Fruit fly (Drosophila melanogaster) whole organism, prepupa: ENCODE results near the gene CG34355.

Experiments used
- CG10631 ChIP-seq: fragments of 200-800 bp; sonication (Bioruptor generic); optimal IDR thresholded peaks from 2 replicates; lab custom pipeline; 2016; ENCODE audit warnings: missing biosample characterization, missing genetic modification characterization
- CG11294 ChIP-seq: fragments of 200-800 bp; sonication (Bioruptor generic); IDR thresholded peaks from 2 replicates; pipeline ENCODE4 v1.3.6; 2022; ENCODE audit warnings: missing biosample characterization, missing genetic modification characterization
- CG11762 ChIP-seq: fragments of 200-800 bp; sonication (Bioruptor generic); optimal IDR thresholded peaks from 3 replicates; lab custom pipeline; 2016; ENCODE audit warnings: missing biosample characterization, missing genetic modification characterization; ENCODE audit not compliant: insufficient read depth
- CG11902 ChIP-seq: fragments of 200-800 bp; sonication (Bioruptor generic); optimal IDR thresholded peaks from 3 replicates; lab custom pipeline; 2016; ENCODE audit warnings: missing biosample characterization, missing genetic modification characterization
- CG15336 ChIP-seq: fragments of 200-800 bp; sonication (Bioruptor generic); IDR thresholded peaks from 2 replicates; pipeline ENCODE4 v1.3.6; 2022; ENCODE audit warnings: missing biosample characterization, missing genetic modification characterization
- CG1621 ChIP-seq: fragments of 200-800 bp; sonication (Bioruptor generic); optimal IDR thresholded peaks from 3 replicates; lab custom pipeline; 2018; ENCODE audit warnings: missing biosample characterization, mild to moderate bottlenecking, missing genetic modification characterization
- CG3032 ChIP-seq: fragments of 200-800 bp; optimal IDR thresholded peaks from 2 replicates; lab custom pipeline; 2019; ENCODE audit warnings: missing biosample characterization, mild to moderate bottlenecking, missing genetic modification characterization, moderate library complexity
- CG31627 ChIP-seq: fragments of 200-800 bp; sonication (Bioruptor generic); optimal IDR thresholded peaks from 3 replicates; lab custom pipeline; 2016; ENCODE audit warnings: missing biosample characterization, missing genetic modification characterization
- CG34406 ChIP-seq: fragments of 200-800 bp; sonication (Bioruptor generic); optimal IDR thresholded peaks from 3 replicates; lab custom pipeline; 2016; ENCODE audit warnings: missing biosample characterization, missing genetic modification characterization
- CG3919 ChIP-seq: fragments of 200-800 bp; sonication (Bioruptor generic); optimal IDR thresholded peaks from 3 replicates; lab custom pipeline; 2016; ENCODE audit warnings: missing biosample characterization, missing genetic modification characterization
- CG6163 ChIP-seq: fragments of 200-800 bp; sonication (Bioruptor generic); IDR thresholded peaks from 3 replicates; pipeline ENCODE4 v1.3.6; 2022; ENCODE audit warnings: missing biosample characterization, missing genetic modification characterization
- CG6792 ChIP-seq: fragments of 200-800 bp; sonication (Bioruptor generic); optimal IDR thresholded peaks from 3 replicates; lab custom pipeline; 2016; ENCODE audit warnings: missing biosample characterization, missing genetic modification characterization
- CG6808 ChIP-seq: fragments of 200-800 bp; sonication (Bioruptor generic); optimal IDR thresholded peaks from 3 replicates; lab custom pipeline; 2017; ENCODE audit warnings: missing biosample characterization, missing genetic modification characterization, mild to moderate bottlenecking, moderate library complexity, missing genetic modification reagents
- CG6854 ChIP-seq: fragments of 200-800 bp; sonication (Bioruptor generic); optimal IDR thresholded peaks from 2 replicates; lab custom pipeline; 2017; ENCODE audit warnings: missing biosample characterization, mild to moderate bottlenecking, missing genetic modification characterization
- CG7368 ChIP-seq: fragments of 200-800 bp; sonication (Bioruptor generic); optimal IDR thresholded peaks from 3 replicates; lab custom pipeline; 2016; ENCODE audit warnings: missing biosample characterization, missing genetic modification characterization
- CG8119 ChIP-seq: fragments of 200-800 bp; sonication (Bioruptor generic); IDR thresholded peaks from 3 replicates; pipeline ENCODE4 v1.3.6; 2022; ENCODE audit warnings: missing biosample characterization, missing genetic modification characterization
- CG8319 ChIP-seq: fragments of 200-800 bp; sonication (Bioruptor generic); optimal IDR thresholded peaks from 3 replicates; lab custom pipeline; 2016; ENCODE audit warnings: missing biosample characterization, missing genetic modification characterization
- CG8632 ChIP-seq: fragments of 200-800 bp; sonication (Bioruptor generic); optimal IDR thresholded peaks from 3 replicates; lab custom pipeline; 2016; ENCODE audit warnings: missing biosample characterization, missing genetic modification characterization
- CG9139 ChIP-seq: fragments of 200-800 bp; sonication (Bioruptor generic); optimal IDR thresholded peaks from 3 replicates; lab custom pipeline; 2017; ENCODE audit warnings: missing biosample characterization, mild to moderate bottlenecking, missing genetic modification characterization
- Eip75B ChIP-seq: fragments of 200-800 bp; sonication (Bioruptor generic); optimal IDR thresholded peaks from 3 replicates; lab custom pipeline; 2016; ENCODE audit warnings: missing biosample characterization, missing genetic modification characterization
- Eip78C ChIP-seq: fragments of 200-800 bp; sonication (Bioruptor generic); peaks from one replicate; lab custom pipeline; 2016; ENCODE audit warnings: missing biosample characterization, missing genetic modification characterization
- Ets21C ChIP-seq: fragments of 200-800 bp; sonication (Bioruptor generic); optimal IDR thresholded peaks from 3 replicates; lab custom pipeline; 2016; ENCODE audit warnings: missing biosample characterization, missing genetic modification characterization
- Gug ChIP-seq: fragments of 200-800 bp; sonication (Bioruptor generic); IDR thresholded peaks from 2 replicates; pipeline ENCODE4 v1.3.6; 2022; ENCODE audit warnings: missing biosample characterization, missing genetic modification characterization
- Hr38 ChIP-seq: sonication (Bioruptor generic); optimal IDR thresholded peaks from 2 replicates; lab custom pipeline; 2016; ENCODE audit warnings: missing biosample characterization, missing genetic modification characterization
- Hr39 ChIP-seq: fragments of 200-800 bp; sonication (Bioruptor generic); optimal IDR thresholded peaks from 2 replicates; lab custom pipeline; 2016; ENCODE audit warnings: missing biosample characterization, missing genetic modification characterization
- Sox102F ChIP-seq: fragments of 200-800 bp; sonication (Bioruptor generic); optimal IDR thresholded peaks from 2 replicates; lab custom pipeline; 2016; ENCODE audit warnings: missing biosample characterization, mild to moderate bottlenecking, missing genetic modification characterization
- Sox14 ChIP-seq: fragments of 200-800 bp; sonication (Bioruptor generic); optimal IDR thresholded peaks from 3 replicates; lab custom pipeline; 2016; ENCODE audit warnings: missing biosample characterization, missing genetic modification characterization
- Sox15 ChIP-seq: fragments of 200-800 bp; sonication (Bioruptor generic); optimal IDR thresholded peaks from 3 replicates; lab custom pipeline; 2016; ENCODE audit warnings: missing biosample characterization, missing genetic modification characterization
- achi ChIP-seq: fragments of 200-800 bp; sonication (Bioruptor generic); optimal IDR thresholded peaks from 3 replicates; lab custom pipeline; 2016; ENCODE audit warnings: missing biosample characterization, missing genetic modification characterization
- acj6 ChIP-seq: fragments of 200-800 bp; sonication (Bioruptor generic); optimal IDR thresholded peaks from 3 replicates; lab custom pipeline; 2016; ENCODE audit warnings: missing biosample characterization, missing genetic modification characterization
- dac ChIP-seq: fragments of 200-800 bp; sonication (Bioruptor generic); optimal IDR thresholded peaks from 2 replicates; lab custom pipeline; 2017; ENCODE audit warnings: missing biosample characterization, mild to moderate bottlenecking, missing genetic modification characterization
- dsx ChIP-seq: fragments of 200-800 bp; optimal IDR thresholded peaks from 3 replicates; lab custom pipeline; 2019; ENCODE audit warnings: missing biosample characterization, mild to moderate bottlenecking, missing genetic modification characterization, moderate library complexity; ENCODE audit not compliant: poor library complexity, severe bottlenecking
- eg ChIP-seq: fragments of 200-800 bp; sonication (Bioruptor generic); IDR thresholded peaks from 3 replicates; pipeline ENCODE4 v1.3.6; 2022; ENCODE audit warnings: missing biosample characterization, missing genetic modification characterization
- fd59A ChIP-seq: fragments of 200-800 bp; sonication (Bioruptor generic); optimal IDR thresholded peaks from 2 replicates; lab custom pipeline; 2017; ENCODE audit warnings: missing biosample characterization, mild to moderate bottlenecking, missing genetic modification characterization, missing genetic modification reagents
- fd85E ChIP-seq: fragments of 200-800 bp; sonication (Bioruptor generic); optimal IDR thresholded peaks from 3 replicates; lab custom pipeline; 2016; ENCODE audit warnings: missing biosample characterization, missing genetic modification characterization
- fkh ChIP-seq: fragments of 200-800 bp; sonication (Bioruptor generic); optimal IDR thresholded peaks from 3 replicates; lab custom pipeline; 2017; ENCODE audit warnings: missing biosample characterization, mild to moderate bottlenecking, missing genetic modification characterization, moderate library complexity
- lz ChIP-seq: fragments of 200-800 bp; sonication (Bioruptor generic); optimal IDR thresholded peaks from 3 replicates; lab custom pipeline; 2016; ENCODE audit warnings: missing biosample characterization, missing genetic modification characterization
- net ChIP-seq: fragments of 200-800 bp; sonication (Bioruptor generic); optimal IDR thresholded peaks from 3 replicates; lab custom pipeline; 2016; ENCODE audit warnings: missing biosample characterization, missing genetic modification characterization
- pdm3 ChIP-seq: fragments of 200-800 bp; sonication (Bioruptor generic); optimal IDR thresholded peaks from 3 replicates; lab custom pipeline; 2016; ENCODE audit warnings: missing biosample characterization, missing genetic modification characterization
- spab ChIP-seq: fragments of 200-800 bp; sonication (Bioruptor generic); optimal IDR thresholded peaks from 2 replicates; lab custom pipeline; 2017; ENCODE audit warnings: missing biosample characterization, mild to moderate bottlenecking, missing genetic modification characterization, missing genetic modification reagents
- ss ChIP-seq, 2 experiments: fragments of 200-800 bp; sonication (Bioruptor generic); optimal IDR thresholded peaks; 2 replicates in 1 of 2; 3 replicates in 1 of 2; lab custom pipeline; 2017 to 2018; ENCODE audit warnings: mild to moderate bottlenecking in 2 of 2, missing biosample characterization in 2 of 2, missing genetic modification characterization in 2 of 2, moderate library complexity in 1 of 2
- svp ChIP-seq: fragments of 200-800 bp; sonication (Bioruptor generic); peaks from one replicate; lab custom pipeline; 2016; ENCODE audit warnings: missing biosample characterization, missing genetic modification characterization
- topi ChIP-seq: fragments of 200-800 bp; sonication (Bioruptor generic); optimal IDR thresholded peaks from 3 replicates; lab custom pipeline; 2016; ENCODE audit warnings: missing biosample characterization, missing genetic modification characterization
- vri ChIP-seq: fragments of 200-800 bp; sonication (Bioruptor generic); optimal IDR thresholded peaks from 3 replicates; lab custom pipeline; 2016; ENCODE audit warnings: missing biosample characterization, mild to moderate bottlenecking, missing genetic modification characterization

CG34355 gene

dm6 chr3R:23890886-23891285 lies 87.2 kb downstream of the CG34355 start, which contains the start of gene TfIIA-S (continued):
- no peak for TF ChIP-seq Gug (GFP tag; lab: Robert Waterston, UW)
- TF ChIP-seq CG7368 (GFP tag; lab: Kevin White, UChicago), result no peak
- no peak for TF ChIP-seq CG9139 (GFP tag; lab: Kevin White, UChicago)
- no peak for TF ChIP-seq Eip75B (GFP tag; lab: Kevin White, UChicago)
- no peak for TF ChIP-seq dsx (GFP tag; lab: Kevin White, UChicago)
- no peak for TF ChIP-seq CG6163 (GFP tag; lab: Robert Waterston, UW)
- peak; percentile 55 for TF ChIP-seq CG10631

- no peak for TF ChIP-seq net
- no peak for TF ChIP-seq Sox15
- no peak for TF ChIP-seq vri (GFP tag; lab: Kevin White, UChicago)
- TF ChIP-seq ss (GFP tag; optimal IDR thresholded peaks at IDR 0.05; lab: Kevin White, UChicago), result no peak
- TF ChIP-seq Hr39 (GFP tag; lab: Kevin White, UChicago), result no peak
- TF ChIP-seq Gug (GFP tag; lab: Robert Waterston, UW), result no peak
- TF ChIP-seq lz, result no peak
- no peak for TF ChIP-seq dsx (GFP tag; lab: Kevin White, UChicago)
- TF ChIP-seq CG3919, result no peak
Observed at dm6 chr3R:23893460-23893859, 89.8 kb downstream of the CG34355 start, which contains the start of gene tbrd-1. TSS of gene tbrd-1 (minus strand) at chr3R:23893560.

DNA sequence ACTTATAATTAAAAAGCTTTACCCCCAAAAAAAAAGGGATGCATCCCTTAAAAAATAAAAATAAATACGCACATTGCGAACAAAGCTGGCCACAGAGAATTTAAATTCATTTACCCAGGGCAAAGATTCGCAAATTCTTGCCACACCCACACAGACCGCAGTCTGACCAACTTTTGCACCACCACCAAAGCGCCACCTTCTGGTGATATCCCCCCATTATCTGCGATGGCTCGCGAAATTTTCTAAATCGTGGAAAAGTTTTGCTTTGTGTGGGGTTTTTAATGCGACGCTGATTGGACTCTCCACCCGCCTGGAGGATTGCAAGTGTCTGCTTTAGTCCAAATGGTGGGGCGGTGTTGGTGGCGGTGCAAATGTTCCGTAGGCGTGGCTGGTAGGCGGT lies 96.4 kb downstream of the CG34355 start:
- no peak for TF ChIP-seq CG31627 (GFP tag; lab: Kevin White, UChicago)
- TF ChIP-seq lz, result no peak
- TF ChIP-seq vri (GFP tag; lab: Kevin White, UChicago), result no peak
- no peak for TF ChIP-seq dac
- no peak for TF ChIP-seq Gug (GFP tag; lab: Robert Waterston, UW)
- TF ChIP-seq eg, result no peak
- TF ChIP-seq CG8632 (GFP tag; lab: Kevin White, UChicago), result no peak
- TF ChIP-seq Eip75B (GFP tag; lab: Kevin White, UChicago), result no peak
- TF ChIP-seq spab (GFP tag; lab: Kevin White, UChicago), result no peak
- TF ChIP-seq Ets21C (GFP tag; lab: Kevin White, UChicago), result no peak
- no peak for TF ChIP-seq Hr38 (GFP tag; lab: Kevin White, UChicago)
- TF ChIP-seq CG15336 (GFP tag; lab: Robert Waterston, UW), result no peak
- no peak for TF ChIP-seq Sox15
- no peak for TF ChIP-seq CG6808 (GFP tag; lab: Kevin White, UChicago)
- TF ChIP-seq CG11762, result no peak

DNA sequence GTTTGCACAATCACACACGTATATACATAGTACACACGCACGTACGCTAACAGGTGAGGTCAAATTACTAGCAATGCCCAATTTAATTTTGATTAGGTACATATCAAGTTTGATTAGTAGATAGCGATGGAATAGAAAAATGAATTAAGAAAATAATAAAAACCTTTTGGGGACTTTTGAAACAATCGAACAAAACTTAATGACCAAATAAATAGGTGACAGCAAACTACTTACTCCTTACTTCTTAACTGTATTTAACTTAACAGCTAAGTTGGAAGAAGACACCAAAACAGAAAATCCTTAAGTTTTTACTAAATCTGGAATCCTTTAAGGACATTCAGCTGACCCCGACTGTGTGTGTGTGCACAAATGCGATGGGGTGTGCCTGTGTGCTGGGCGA lies 98.4 kb downstream of the CG34355 start:
- TF ChIP-seq Sox14 (GFP tag; lab: Kevin White, UChicago) (no peak), CG15336 (GFP tag; lab: Robert Waterston, UW) (peak; percentile 22; the same call in 1 of the 2 replicates), svp (no peak), CG7368 (GFP tag; lab: Kevin White, UChicago) (no peak), spab (GFP tag; lab: Kevin White, UChicago) (peak; percentile 7), CG11294 (no peak), dac (no peak), CG34406 (GFP tag; lab: Kevin White, UChicago) (no peak), Sox102F (GFP tag; lab: Kevin White, UChicago) (no peak), CG11902 (GFP tag; lab: Kevin White, UChicago) (no peak), eg (no peak), Hr38 (GFP tag; lab: Kevin White, UChicago) (no peak), topi (GFP tag; lab: Kevin White, UChicago) (no peak), lz (no peak), achi (GFP tag; lab: Kevin White, UChicago) (peak; percentile 20), vri (GFP tag; lab: Kevin White, UChicago) (no peak), CG6854 (GFP tag; lab: Kevin White, UChicago) (no peak), CG1621 (no peak), CG8319 (GFP tag; lab: Kevin White, UChicago) (no peak), pdm3 (GFP tag; lab: Kevin White, UChicago) (no peak), Eip78C (GFP tag; lab: Kevin White, UChicago) (peak; percentile 61), fd59A (peak; percentile 29), dsx (GFP tag; lab: Kevin White, UChicago) (no peak), CG6808 (GFP tag; lab: Kevin White, UChicago) (no peak), CG31627 (GFP tag; lab: Kevin White, UChicago) (no peak), Sox15 (no peak), CG8119 (GFP tag; lab: Robert Waterston, UW) (peak; percentile 62; the same call in 2 of the 3 replicates), acj6 (no peak), CG3919 (no peak), fkh (GFP tag; lab: Kevin White, UChicago) (no peak), CG6792 (GFP tag; lab: Kevin White, UChicago) (peak; percentile 3), CG3032 (tag; lab: Kevin White, UChicago) (no peak), fd85E (GFP tag; lab: Kevin White, UChicago) (no peak)
